Fruit fly (Drosophila melanogaster) whole organism, embryonic: ENCODE measurements around the gene CG15927.

ENCODE experiments used
- Blimp-1 ChIP-seq: fragments of 200-800 bp; sonication (Bioruptor generic); optimal IDR thresholded peaks from 3 replicates; lab custom pipeline; 2018; ENCODE audit warnings: missing biosample characterization, missing genetic modification characterization, mild to moderate bottlenecking, moderate library complexity, missing genetic modification reagents
- CG14667 ChIP-seq: fragments of 200-800 bp; sonication (Bioruptor generic); IDR thresholded peaks from 2 replicates; pipeline ENCODE4 v1.3.6; 2022; ENCODE audit warnings: missing biosample characterization, missing genetic modification characterization
- CG2712 ChIP-seq: fragments of 200-800 bp; optimal IDR thresholded peaks from 3 replicates; lab custom pipeline; 2019; ENCODE audit warnings: missing biosample characterization, mild to moderate bottlenecking, missing genetic modification characterization, moderate library complexity
- CG31224 ChIP-seq: fragments of 200-800 bp; sonication (Bioruptor generic); IDR thresholded peaks from 2 replicates; pipeline ENCODE4 v1.3.6; 2022; ENCODE audit warnings: missing biosample characterization, missing genetic modification characterization
- CG4617 ChIP-seq: fragments of 200-800 bp; sonication (Bioruptor generic); optimal IDR thresholded peaks from 3 replicates; lab custom pipeline; 2016; ENCODE audit warnings: missing biosample characterization, missing genetic modification characterization, borderline replicate concordance
- CG6654 ChIP-seq: fragments of 200-800 bp; sonication (Bioruptor generic); optimal IDR thresholded peaks from 2 replicates; lab custom pipeline; 2017; ENCODE audit warnings: missing biosample characterization, mild to moderate bottlenecking, missing genetic modification characterization
- Deaf1 ChIP-seq: fragments of 200-800 bp; optimal IDR thresholded peaks from 3 replicates; lab custom pipeline; 2019; ENCODE audit warnings: missing biosample characterization, mild to moderate bottlenecking, missing genetic modification characterization, moderate library complexity
- Elba2 ChIP-seq: fragments of 200-800 bp; sonication (Bioruptor generic); optimal IDR thresholded peaks from 3 replicates; lab custom pipeline; 2016; ENCODE audit warnings: missing biosample characterization, missing genetic modification characterization
- ken ChIP-seq: fragments of 200-800 bp; sonication (Bioruptor generic); IDR thresholded peaks from 3 replicates; pipeline ENCODE4 v1.3.6; 2022; ENCODE audit warnings: missing biosample characterization, missing genetic modification characterization
- kni ChIP-seq: fragments of 200-800 bp; sonication (Bioruptor generic); optimal IDR thresholded peaks from 3 replicates; lab custom pipeline; 2017; ENCODE audit warnings: mild to moderate bottlenecking, missing biosample characterization, missing genetic modification reagents, missing genetic modification characterization
- so ChIP-seq: fragments of 200-800 bp; sonication (Bioruptor generic); IDR thresholded peaks from 3 replicates; pipeline ENCODE4 v1.3.6; 2022; ENCODE audit warnings: missing biosample characterization, missing genetic modification characterization
- tx ChIP-seq: fragments of 200-800 bp; sonication (Bioruptor generic); optimal IDR thresholded peaks from 2 replicates; lab custom pipeline; 2016; ENCODE audit warnings: missing biosample characterization, missing genetic modification characterization

DNA sequence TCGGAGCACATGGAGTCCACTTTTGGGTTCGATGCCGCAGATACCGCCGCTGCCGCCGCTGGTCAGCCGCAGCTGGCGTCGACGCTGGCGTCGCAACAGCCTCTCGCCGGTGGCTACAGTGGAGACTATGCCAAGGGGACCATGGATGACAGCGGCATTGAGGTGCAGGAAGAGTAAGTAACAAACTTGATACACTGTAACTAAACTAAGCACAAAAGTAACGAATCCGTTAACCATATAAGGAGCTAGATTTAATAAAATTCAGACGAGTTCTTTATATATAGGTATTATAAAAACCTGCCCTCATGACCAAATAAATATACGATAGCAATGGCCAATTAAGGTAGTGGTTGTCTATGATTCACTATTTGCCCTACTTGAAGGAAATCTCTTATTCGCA, 10.8 kb downstream of the CG15927 start:
- no peak for TF ChIP-seq CG2712
- no peak for TF ChIP-seq CG4617 (GFP tag; lab: Kevin White, UChicago)
- no peak for TF ChIP-seq CG14667
- no peak for TF ChIP-seq kni (GFP tag; lab: Kevin White, UChicago)
- no peak for TF ChIP-seq ken (GFP tag; lab: Robert Waterston, UW)
- no peak for TF ChIP-seq tx (GFP tag; lab: Kevin White, UChicago)
- TF ChIP-seq CG31224 (GFP tag; lab: Robert Waterston, UW) = no peak
- no peak for TF ChIP-seq Elba2 (GFP tag; lab: Kevin White, UChicago)
- TF ChIP-seq CG6654 (GFP tag; lab: Kevin White, UChicago) = no peak
- TF ChIP-seq Blimp-1 = no peak
- no peak for TF ChIP-seq Deaf1
- no peak for TF ChIP-seq so (GFP tag; lab: Robert Waterston, UW)
